Worm (Caenorhabditis elegans) whole organism, L4 larva: ENCODE data around the gene nhr-120.

Experiments
- Y75B8A.6 ChIP-seq: fragments of 200-800 bp; sonication (Bioruptor generic); IDR thresholded peaks from 2 replicates; pipeline ENCODE4 v1.3.6; 2022; ENCODE audit warnings: missing genetic modification reagents, missing genetic modification characterization, missing compliant biosample characterization
- dve-1 ChIP-seq: sonication (generic microtip); optimal IDR thresholded peaks from 2 replicates; lab custom pipeline; 2017; ENCODE audit warnings: antibody characterized with exemption, mild to moderate bottlenecking, missing genetic modification characterization, missing compliant biosample characterization; ENCODE audit not compliant: insufficient read depth
- lin-29 ChIP-seq: fragments of 200-800 bp; sonication (Bioruptor generic); IDR thresholded peaks from 2 replicates; pipeline ENCODE4 v1.3.6; 2022; ENCODE audit warnings: missing genetic modification reagents, missing genetic modification characterization, missing compliant biosample characterization
- nhr-28 ChIP-seq: fragments of 150-350 bp; optimal IDR thresholded peaks from 2 replicates; lab custom pipeline; 2014; ENCODE audit warnings: missing biosample characterization, missing genetic modification characterization
- php-3 ChIP-seq: fragments of 200-800 bp; sonication (Bioruptor generic); IDR thresholded peaks from 2 replicates; pipeline ENCODE4 v1.3.6; 2022; ENCODE audit warnings: missing genetic modification reagents, missing genetic modification characterization, missing compliant biosample characterization
- unc-62 ChIP-seq, 3 experiments: fragments of 150-350 bp in 1 of 3; sonication (generic microtip); optimal IDR thresholded peaks in 2 of 3; peaks in 1 of 3; 1 replicate in 1 of 3; 2 replicates in 2 of 3; lab custom pipeline; 2014 to 2017; ENCODE audit warnings: missing biosample characterization in 3 of 3, missing genetic modification characterization in 3 of 3, missing genetic modification reagents in 3 of 3, missing genotype in 1 of 3
- zag-1 ChIP-seq: fragments of 150-350 bp; optimal IDR thresholded peaks from 2 replicates; lab custom pipeline; 2014; ENCODE audit warnings: missing biosample characterization, missing genetic modification characterization

- no peak for TF ChIP-seq dve-1 (tag; lab: Kevin White, UChicago)
- TF ChIP-seq Y75B8A.6: no peak
- TF ChIP-seq nhr-28 (tag; lab: Kevin White, UChicago): no peak
- no peak for TF ChIP-seq php-3
- peak in 1 of 2 experiments; percentile 75 for TF ChIP-seq unc-62 (GFP tag; optimal IDR thresholded peaks at IDR 0.05 in 1 of 2; lab: Kevin White, UChicago)
- no peak for TF ChIP-seq unc-62 (tag; optimal IDR thresholded peaks at IDR 0.05; lab: Kevin White, UChicago)
- no peak for TF ChIP-seq zag-1 (tag; lab: Kevin White, UChicago)
- TF ChIP-seq lin-29 (GFP tag; lab: Robert Waterston, UW): no peak
Observed at ce11 chrX:6663780-6664437, 23.5 kb upstream of the nhr-120 start.
